Fruit fly (Drosophila melanogaster): ENCODE data around the gene aralar1.

DNA sequence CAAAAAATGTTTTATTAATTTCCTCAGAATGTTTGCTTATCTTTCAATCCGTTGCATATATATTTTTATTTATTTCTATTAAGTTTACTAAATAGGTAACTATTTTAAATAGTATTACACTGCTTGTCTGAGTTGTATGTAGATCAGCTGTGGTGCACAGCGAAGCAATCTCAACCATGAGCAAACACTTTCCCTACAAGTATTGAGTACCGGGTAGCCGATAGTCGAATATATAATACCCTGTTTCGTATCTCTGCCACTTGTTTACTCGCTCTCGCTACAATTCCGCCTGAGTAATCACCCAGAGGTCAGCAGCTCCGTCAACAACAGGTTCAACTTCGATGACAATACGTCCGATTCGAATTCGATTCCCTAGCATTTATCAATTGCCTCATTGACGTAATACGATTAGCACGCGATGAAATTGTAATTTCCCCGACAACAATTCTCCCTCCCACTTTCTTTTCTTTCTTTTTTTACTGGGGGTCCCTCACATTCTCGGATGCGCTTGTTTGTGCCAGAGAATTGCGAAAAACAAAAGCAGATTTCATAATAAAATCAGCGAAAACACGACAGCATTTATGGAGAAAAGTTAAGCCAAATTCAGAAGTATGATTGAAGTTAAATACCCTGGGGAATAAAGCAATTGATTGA lies 4.8 kb downstream of the aralar1 start:
- no peak for TF ChIP-seq Lpt (GFP tag; optimal IDR thresholded peaks at IDR 0.05)
- no peak for TF ChIP-seq Eip93F (GFP tag; optimal IDR thresholded peaks at IDR 0.05)
- TF ChIP-seq CG16779 (tag; optimal IDR thresholded peaks at IDR 0.05): no peak
- no peak for TF ChIP-seq CG11902 (GFP tag; optimal IDR thresholded peaks at IDR 0.05)
- no peak for TF ChIP-seq Eip75B (GFP tag; optimal IDR thresholded peaks at IDR 0.05)
- TF ChIP-seq ss (GFP tag; optimal IDR thresholded peaks at IDR 0.05): no peak
- no peak for TF ChIP-seq CG31627 (GFP tag; optimal IDR thresholded peaks at IDR 0.05)
- TF ChIP-seq CG34406 (GFP tag; optimal IDR thresholded peaks at IDR 0.05): no peak
- TF ChIP-seq Hr4 (GFP tag; optimal IDR thresholded peaks at IDR 0.05): no peak
- no peak for TF ChIP-seq salr (GFP tag; optimal IDR thresholded peaks at IDR 0.05)
- no peak for TF ChIP-seq fkh (GFP tag; optimal IDR thresholded peaks at IDR 0.05)

Data from whole organism, prepupa.